Fruit fly (Drosophila melanogaster) whole organism, embryonic: Measurements from ENCODE around the gene mRpL16.
A peak's percentile ranks its signal among the peaks of the same experiment; 100 is the strongest.

Experiments used
- Ada2b ChIP-seq: fragments of 200-800 bp; sonication (Bioruptor generic); IDR thresholded peaks from 2 replicates; pipeline ENCODE4 v1.3.6; 2022; ENCODE audit warnings: missing biosample characterization, missing genetic modification characterization
- Aef1 ChIP-seq: fragments of 200-800 bp; sonication (Bioruptor generic); IDR thresholded peaks from 3 replicates; pipeline ENCODE4 v1.3.6; 2022; ENCODE audit warnings: missing biosample characterization, missing genetic modification characterization
- CG10267 ChIP-seq: fragments of 200-800 bp; sonication (Bioruptor generic); optimal IDR thresholded peaks from 2 replicates; lab custom pipeline; 2018; ENCODE audit warnings: missing biosample characterization, mild to moderate bottlenecking, missing genetic modification characterization, moderate library complexity
- CG10462 ChIP-seq: fragments of 200-800 bp; sonication (Bioruptor generic); optimal IDR thresholded peaks from 2 replicates; lab custom pipeline; 2016; ENCODE audit warnings: missing biosample characterization, missing genetic modification characterization
- CG10654 ChIP-seq: fragments of 200-800 bp; sonication (Bioruptor generic); optimal IDR thresholded peaks from 2 replicates; lab custom pipeline; 2016; ENCODE audit warnings: missing biosample characterization, missing genetic modification characterization
- CG11247 ChIP-seq: fragments of 200-800 bp; sonication (Bioruptor generic); IDR thresholded peaks from 2 replicates; pipeline ENCODE4 v1.3.6; 2022; ENCODE audit warnings: missing biosample characterization, missing genetic modification characterization
- CG12071 ChIP-seq: fragments of 200-800 bp; sonication (Bioruptor generic); optimal IDR thresholded peaks from 3 replicates; lab custom pipeline; 2018; ENCODE audit warnings: missing biosample characterization, mild to moderate bottlenecking, missing genetic modification characterization
- CG12155 ChIP-seq: fragments of 200-800 bp; sonication (Bioruptor generic); optimal IDR thresholded peaks from 3 replicates; lab custom pipeline; 2016; ENCODE audit warnings: missing biosample characterization, missing genetic modification characterization
- CG1233 ChIP-seq: fragments of 200-800 bp; sonication (Bioruptor generic); optimal IDR thresholded peaks from 4 replicates; lab custom pipeline; 2018; ENCODE audit warnings: missing biosample characterization, mild to moderate bottlenecking, missing genetic modification characterization
- CG13624 ChIP-seq: fragments of 200-800 bp; sonication (Bioruptor generic); optimal IDR thresholded peaks from 2 replicates; lab custom pipeline; 2016; ENCODE audit warnings: missing biosample characterization, missing genetic modification characterization
- CG15073 ChIP-seq: fragments of 200-800 bp; sonication (Bioruptor generic); optimal IDR thresholded peaks from 2 replicates; lab custom pipeline; 2016; ENCODE audit warnings: missing biosample characterization, missing genetic modification characterization
- CG16815 ChIP-seq: fragments of 200-800 bp; sonication (Bioruptor generic); optimal IDR thresholded peaks from 3 replicates; lab custom pipeline; 2017; ENCODE audit warnings: missing biosample characterization, mild to moderate bottlenecking, missing genetic modification characterization
- CG17912 ChIP-seq: fragments of 200-800 bp; sonication (Bioruptor generic); optimal IDR thresholded peaks from 2 replicates; lab custom pipeline; 2018; ENCODE audit warnings: missing biosample characterization, mild to moderate bottlenecking, missing genetic modification characterization
- CG2202 ChIP-seq: fragments of 200-800 bp; sonication (Bioruptor generic); optimal IDR thresholded peaks from 2 replicates; lab custom pipeline; 2018; ENCODE audit warnings: missing biosample characterization, mild to moderate bottlenecking, missing genetic modification characterization
- CG2875 ChIP-seq: fragments of 200-800 bp; sonication (Bioruptor generic); optimal IDR thresholded peaks from 2 replicates; lab custom pipeline; 2017; ENCODE audit warnings: missing biosample characterization, mild to moderate bottlenecking, missing genetic modification characterization, missing genetic modification reagents
- CG32772 ChIP-seq: fragments of 200-800 bp; sonication (Bioruptor generic); IDR thresholded peaks from 2 replicates; pipeline ENCODE4 v1.3.6; 2022; ENCODE audit warnings: missing biosample characterization, missing genetic modification characterization
- CG3995 ChIP-seq: fragments of 200-800 bp; sonication (Bioruptor generic); optimal IDR thresholded peaks from 3 replicates; lab custom pipeline; 2016; ENCODE audit warnings: missing biosample characterization, missing genetic modification characterization
- CG4707 ChIP-seq: fragments of 200-800 bp; sonication (Bioruptor generic); optimal IDR thresholded peaks from 2 replicates; lab custom pipeline; 2018; ENCODE audit warnings: missing biosample characterization, mild to moderate bottlenecking, missing genetic modification characterization, moderate library complexity
- CG5245 ChIP-seq: fragments of 200-800 bp; sonication (Bioruptor generic); optimal IDR thresholded peaks from 3 replicates; lab custom pipeline; 2016; ENCODE audit warnings: missing biosample characterization, missing genetic modification characterization
- CG8281 ChIP-seq: fragments of 200-800 bp; sonication (Bioruptor generic); optimal IDR thresholded peaks from 2 replicates; lab custom pipeline; 2018; ENCODE audit warnings: missing biosample characterization, mild to moderate bottlenecking, missing genetic modification characterization, moderate library complexity
- CG8359 ChIP-seq: fragments of 200-800 bp; sonication (Bioruptor generic); optimal IDR thresholded peaks from 2 replicates; lab custom pipeline; 2017; ENCODE audit warnings: missing biosample characterization, mild to moderate bottlenecking, missing genetic modification characterization, borderline replicate concordance
- CG8944 ChIP-seq: fragments of 200-800 bp; sonication (Bioruptor generic); optimal IDR thresholded peaks from 3 replicates; lab custom pipeline; 2016; ENCODE audit warnings: missing biosample characterization, missing genetic modification characterization
- Chrac-16 ChIP-seq: fragments of 200-800 bp; sonication (Bioruptor generic); optimal IDR thresholded peaks from 3 replicates; lab custom pipeline; 2016; ENCODE audit warnings: missing biosample characterization, missing genetic modification characterization
- CrebB ChIP-seq: fragments of 200-800 bp; sonication (Bioruptor generic); optimal IDR thresholded peaks from 3 replicates; lab custom pipeline; 2018; ENCODE audit warnings: missing biosample characterization, mild to moderate bottlenecking, missing genetic modification characterization
- E2f1 ChIP-seq: fragments of 200-800 bp; sonication (Bioruptor generic); IDR thresholded peaks from 2 replicates; pipeline ENCODE4 v1.3.6; 2022; ENCODE audit warnings: missing biosample characterization, missing genetic modification characterization
- ERR ChIP-seq: fragments of 200-800 bp; sonication (Bioruptor generic); optimal IDR thresholded peaks from 2 replicates; lab custom pipeline; 2016; ENCODE audit warnings: missing biosample characterization, missing genetic modification characterization
- Ets65A ChIP-seq: fragments of 200-800 bp; sonication (Bioruptor generic); peaks from one replicate; lab custom pipeline; 2016; ENCODE audit warnings: missing biosample characterization, missing genetic modification characterization
- HLH4C ChIP-seq: fragments of 200-800 bp; sonication (Bioruptor generic); IDR thresholded peaks from 3 replicates; pipeline ENCODE4 v1.3.6; 2022; ENCODE audit warnings: missing biosample characterization, missing genetic modification characterization; ENCODE audit not compliant: partially characterized antibody
- HLH54F ChIP-seq: fragments of 200-800 bp; sonication (Bioruptor generic); optimal IDR thresholded peaks from 3 replicates; lab custom pipeline; 2016; ENCODE audit warnings: missing biosample characterization, missing genetic modification characterization
- Hey ChIP-seq: fragments of 200-800 bp; sonication (Bioruptor generic); optimal IDR thresholded peaks from 3 replicates; lab custom pipeline; 2018; ENCODE audit warnings: missing biosample characterization, mild to moderate bottlenecking, missing genetic modification characterization
- MESR4 ChIP-seq: fragments of 200-800 bp; sonication (Bioruptor generic); optimal IDR thresholded peaks from 2 replicates; lab custom pipeline; 2018; ENCODE audit warnings: missing biosample characterization, mild to moderate bottlenecking, missing genetic modification characterization, moderate library complexity
- NFAT ChIP-seq: fragments of 200-800 bp; sonication (Bioruptor generic); IDR thresholded peaks from 2 replicates; pipeline ENCODE4 v1.3.6; 2022; ENCODE audit warnings: missing biosample characterization, missing genetic modification characterization
- Oli ChIP-seq: fragments of 200-800 bp; sonication (Bioruptor generic); optimal IDR thresholded peaks from 2 replicates; lab custom pipeline; 2018; ENCODE audit warnings: missing biosample characterization, mild to moderate bottlenecking, missing genetic modification characterization, moderate library complexity
- Side ChIP-seq: fragments of 200-800 bp; sonication (Bioruptor generic); optimal IDR thresholded peaks from 2 replicates; lab custom pipeline; 2016; ENCODE audit warnings: missing biosample characterization, missing genetic modification characterization
- TFAM ChIP-seq: fragments of 200-800 bp; sonication (Bioruptor generic); optimal IDR thresholded peaks from 2 replicates; lab custom pipeline; 2017; ENCODE audit warnings: missing biosample characterization, missing genetic modification characterization, inconsistent platforms
- YL-1 ChIP-seq: fragments of 200-800 bp; sonication (Bioruptor generic); optimal IDR thresholded peaks from 3 replicates; lab custom pipeline; 2017; ENCODE audit warnings: missing biosample characterization, mild to moderate bottlenecking, missing genetic modification characterization
- az2 ChIP-seq: fragments of 200-800 bp; sonication (Bioruptor generic); optimal IDR thresholded peaks from 3 replicates; lab custom pipeline; 2016; ENCODE audit warnings: missing biosample characterization, missing genetic modification characterization
- chinmo ChIP-seq: fragments of 200-800 bp; sonication (Bioruptor generic); IDR thresholded peaks from 4 replicates; pipeline ENCODE4 v1.3.6; 2022; ENCODE audit warnings: missing biosample characterization, missing genetic modification characterization; ENCODE audit not compliant: partially characterized antibody
- croc ChIP-seq: fragments of 200-800 bp; sonication (Bioruptor generic); conservative IDR thresholded peaks from 3 replicates; pipeline ENCODE4 v1.3.6; 2022; ENCODE audit warnings: missing biosample characterization, missing genetic modification characterization
- fd3F ChIP-seq: fragments of 200-800 bp; sonication (Bioruptor generic); optimal IDR thresholded peaks from 2 replicates; lab custom pipeline; 2018; ENCODE audit warnings: missing biosample characterization, mild to moderate bottlenecking, missing genetic modification characterization, moderate library complexity
- ken ChIP-seq: fragments of 200-800 bp; sonication (Bioruptor generic); IDR thresholded peaks from 3 replicates; pipeline ENCODE4 v1.3.6; 2022; ENCODE audit warnings: missing biosample characterization, missing genetic modification characterization
- klu ChIP-seq: fragments of 200-800 bp; sonication (Bioruptor generic); IDR thresholded peaks from 2 replicates; pipeline ENCODE4 v1.3.6; 2022; ENCODE audit warnings: missing biosample characterization, missing genetic modification characterization
- lab ChIP-seq: fragments of 200-800 bp; sonication (Bioruptor generic); optimal IDR thresholded peaks from 3 replicates; lab custom pipeline; 2017; ENCODE audit warnings: missing biosample characterization, missing genetic modification characterization, mild to moderate bottlenecking, moderate library complexity, missing genetic modification reagents
- lilli ChIP-seq: fragments of 200-800 bp; sonication (Bioruptor generic); optimal IDR thresholded peaks from 3 replicates; lab custom pipeline; 2016; ENCODE audit warnings: missing biosample characterization, missing genetic modification characterization
- luna ChIP-seq: fragments of 200-800 bp; sonication (Bioruptor generic); optimal IDR thresholded peaks from 2 replicates; lab custom pipeline; 2016; ENCODE audit warnings: missing biosample characterization, missing genetic modification characterization
- oc ChIP-seq: fragments of 200-800 bp; sonication (Bioruptor generic); optimal IDR thresholded peaks from 2 replicates; lab custom pipeline; 2018; ENCODE audit warnings: missing biosample characterization, mild to moderate bottlenecking, missing genetic modification characterization, moderate library complexity
- sd ChIP-seq: fragments of 200-800 bp; sonication (Bioruptor generic); optimal IDR thresholded peaks from 3 replicates; lab custom pipeline; 2018; ENCODE audit warnings: missing biosample characterization, mild to moderate bottlenecking, missing genetic modification characterization, moderate library complexity
- sens-2 ChIP-seq: fragments of 200-800 bp; sonication (Bioruptor generic); IDR thresholded peaks from 2 replicates; pipeline ENCODE4 v1.3.6; 2022; ENCODE audit warnings: missing biosample characterization, missing genetic modification characterization
- ttk ChIP-seq: fragments of 200-800 bp; sonication (Bioruptor generic); IDR thresholded peaks from 2 replicates; pipeline ENCODE4 v2.1.2; 2022; ENCODE audit warnings: missing biosample characterization, missing genetic modification characterization
- unpg ChIP-seq: fragments of 200-800 bp; sonication (Bioruptor generic); optimal IDR thresholded peaks from 3 replicates; lab custom pipeline; 2018; ENCODE audit warnings: missing biosample characterization, mild to moderate bottlenecking, missing genetic modification characterization, moderate library complexity
- z ChIP-seq: fragments of 200-800 bp; sonication (Bioruptor generic); IDR thresholded peaks from 3 replicates; pipeline ENCODE4 v1.3.6; 2022; ENCODE audit warnings: missing biosample characterization, missing genetic modification characterization

mRpL16 gene

dm6 chrX:1940020-1940419 is 50.0 kb downstream of the mRpL16 start, which contains the start of the genes CG3857 and CG3587 (continued):
- TF ChIP-seq CG10462 (peak; percentile 62), croc (GFP tag; lab: Robert Waterston, UW) (peak; percentile 45; the same call in 2 of the 3 replicates), luna (GFP tag; lab: Kevin White, UChicago) (no peak), CG1233 (GFP tag; lab: Kevin White, UChicago) (peak; percentile 50), CG11247 (GFP tag; lab: Robert Waterston, UW) (no peak), MESR4 (GFP tag; lab: Kevin White, UChicago) (peak; percentile 40), Oli (tag; lab: Kevin White, UChicago) (peak; percentile 64), oc (peak; percentile 39), HLH4C (no peak), Ets65A (peak; percentile 99), YL-1 (GFP tag; lab: Kevin White, UChicago) (peak; percentile 65), CG2875 (GFP tag; lab: Kevin White, UChicago) (peak; percentile 14), sens-2 (GFP tag; lab: Robert Waterston, UW) (no peak), CG8281 (tag; lab: Kevin White, UChicago) (peak; percentile 11), az2 (GFP tag; lab: Kevin White, UChicago) (peak; percentile 70), Side (GFP tag; lab: Kevin White, UChicago) (peak; percentile 61), CG2202 (tag; lab: Kevin White, UChicago) (peak; percentile 19), CrebB (peak; percentile 44), CG13624 (GFP tag; lab: Kevin White, UChicago) (peak; percentile 90), Hey (tag; lab: Kevin White, UChicago) (peak; percentile 19), CG10267 (tag; lab: Kevin White, UChicago) (peak; percentile 96), ERR (GFP tag; lab: Kevin White, UChicago) (no peak), CG17912 (GFP tag; lab: Kevin White, UChicago) (no peak), CG32772 (GFP tag; lab: Robert Waterston, UW) (peak; percentile 80), CG16815 (GFP tag; lab: Kevin White, UChicago) (peak; percentile 72), CG5245 (GFP tag; lab: Kevin White, UChicago) (peak; percentile 26), HLH54F (GFP tag; lab: Kevin White, UChicago) (peak; percentile 80), Chrac-16 (GFP tag; lab: Kevin White, UChicago) (peak; percentile 75), lilli (peak; percentile 87), CG8944 (GFP tag; lab: Kevin White, UChicago) (peak; percentile 82), CG8359 (GFP tag; lab: Kevin White, UChicago) (peak; percentile 16), E2f1 (GFP tag; lab: Robert Waterston, UW) (peak; percentile 34; the same call in 1 of the 2 replicates), CG12155 (peak; percentile 68), fd3F (GFP tag; lab: Kevin White, UChicago) (peak; percentile 50), z (0 out of 3 replicates have a peak, but pooled peaks have one; percentile 9), TFAM (GFP tag; lab: Kevin White, UChicago) (no peak), ken (peak; percentile 70), sd (tag; lab: Kevin White, UChicago) (peak; percentile 68), CG3995 (peak; percentile 68), klu (GFP tag; lab: Robert Waterston, UW) (peak; percentile 57; the same call in 1 of the 2 replicates), NFAT (peak; percentile 65), CG10654 (GFP tag; lab: Kevin White, UChicago) (peak; percentile 58), ttk (GFP tag; lab: Robert Waterston, UW) (peak; percentile 57), CG4707 (GFP tag; lab: Kevin White, UChicago) (peak; percentile 1), unpg (GFP tag; lab: Kevin White, UChicago) (peak; percentile 57), Aef1 (GFP tag; lab: Robert Waterston, UW) (peak; percentile 74), CG15073 (no peak), chinmo (GFP tag; lab: Robert Waterston, UW) (no peak), lab (GFP tag; lab: Kevin White, UChicago) (peak; percentile 70), Ada2b (GFP tag; lab: Robert Waterston, UW) (peak; percentile 54), CG12071 (GFP tag; lab: Kevin White, UChicago) (no peak)
